Fruit fly (Drosophila melanogaster) whole organism, embryonic: ENCODE results near the gene AP-1-2beta.
A peak's percentile ranks its signal among the peaks of the same experiment; 100 is the strongest.

Source experiments
- Adf1 ChIP-seq: fragments of 200-800 bp; sonication (Bioruptor generic); IDR thresholded peaks from 2 replicates; pipeline ENCODE4 v1.3.6; 2022; ENCODE audit warnings: missing biosample characterization, missing genetic modification characterization
- Aef1 ChIP-seq: fragments of 200-800 bp; sonication (Bioruptor generic); IDR thresholded peaks from 3 replicates; pipeline ENCODE4 v1.3.6; 2022; ENCODE audit warnings: missing biosample characterization, missing genetic modification characterization
- CG10366 ChIP-seq: fragments of 200-800 bp; sonication (Bioruptor generic); IDR thresholded peaks from 2 replicates; pipeline ENCODE4 v1.3.6; 2022; ENCODE audit warnings: missing biosample characterization, missing genetic modification characterization
- CG10543 ChIP-seq: fragments of 200-800 bp; sonication (Bioruptor generic); optimal IDR thresholded peaks from 3 replicates; lab custom pipeline; 2017; ENCODE audit warnings: missing biosample characterization, mild to moderate bottlenecking, missing genetic modification characterization, moderate library complexity
- CG11723 ChIP-seq: fragments of 200-800 bp; sonication (Bioruptor generic); optimal IDR thresholded peaks from 2 replicates; lab custom pipeline; 2017; ENCODE audit warnings: missing biosample characterization, mild to moderate bottlenecking, missing genetic modification characterization
- CG12155 ChIP-seq: fragments of 200-800 bp; sonication (Bioruptor generic); optimal IDR thresholded peaks from 3 replicates; lab custom pipeline; 2016; ENCODE audit warnings: missing biosample characterization, missing genetic modification characterization
- CG12769 ChIP-seq: fragments of 200-800 bp; sonication (Bioruptor generic); optimal IDR thresholded peaks from 2 replicates; lab custom pipeline; 2019; ENCODE audit warnings: missing biosample characterization, mild to moderate bottlenecking, missing genetic modification characterization, moderate library complexity
- CG13894 ChIP-seq: fragments of 200-800 bp; sonication (Bioruptor generic); optimal IDR thresholded peaks from 3 replicates; lab custom pipeline; 2018; ENCODE audit warnings: missing biosample characterization, mild to moderate bottlenecking, missing genetic modification characterization, moderate library complexity
- CG14710 ChIP-seq: fragments of 200-800 bp; sonication (Bioruptor generic); optimal IDR thresholded peaks from 3 replicates; lab custom pipeline; 2019; ENCODE audit warnings: missing biosample characterization, mild to moderate bottlenecking, missing genetic modification characterization, moderate library complexity
- CG15011 ChIP-seq: fragments of 200-800 bp; sonication (Bioruptor generic); optimal IDR thresholded peaks from 3 replicates; lab custom pipeline; 2018; ENCODE audit warnings: missing biosample characterization, mild to moderate bottlenecking, missing genetic modification characterization
- CG18262 ChIP-seq: fragments of 200-800 bp; optimal IDR thresholded peaks from 3 replicates; lab custom pipeline; 2019; ENCODE audit warnings: missing biosample characterization, mild to moderate bottlenecking, missing genetic modification characterization, moderate library complexity
- CG18599 ChIP-seq: fragments of 200-800 bp; sonication (Bioruptor generic); optimal IDR thresholded peaks from 3 replicates; lab custom pipeline; 2017; ENCODE audit warnings: missing biosample characterization, missing genetic modification characterization, mild to moderate bottlenecking, moderate library complexity, missing genetic modification reagents
- CG2712 ChIP-seq: fragments of 200-800 bp; optimal IDR thresholded peaks from 3 replicates; lab custom pipeline; 2019; ENCODE audit warnings: missing biosample characterization, mild to moderate bottlenecking, missing genetic modification characterization, moderate library complexity
- CG30403 ChIP-seq: fragments of 200-800 bp; sonication (Bioruptor generic); optimal IDR thresholded peaks from 3 replicates; lab custom pipeline; 2016; ENCODE audit warnings: missing biosample characterization, missing genetic modification characterization
- CG32767 ChIP-seq: fragments of 200-800 bp; sonication (Bioruptor generic); IDR thresholded peaks from 2 replicates; pipeline ENCODE4 v1.3.6; 2022; ENCODE audit warnings: missing biosample characterization, missing genetic modification characterization
- CG5180 ChIP-seq: fragments of 200-800 bp; sonication (Bioruptor generic); optimal IDR thresholded peaks from 3 replicates; lab custom pipeline; 2017; ENCODE audit warnings: missing biosample characterization, missing genetic modification characterization, mild to moderate bottlenecking, moderate library complexity, missing genetic modification reagents
- CG7372 ChIP-seq: fragments of 200-800 bp; sonication (Bioruptor generic); IDR thresholded peaks from 2 replicates; pipeline ENCODE4 v1.3.6; 2022; ENCODE audit warnings: missing biosample characterization, missing genetic modification characterization
- CG8478 ChIP-seq: fragments of >200 bp; optimal IDR thresholded peaks from 2 replicates; lab custom pipeline; 2018
- CG9437 ChIP-seq: fragments of 200-800 bp; sonication (Bioruptor generic); optimal IDR thresholded peaks from 2 replicates; lab custom pipeline; 2018; ENCODE audit warnings: missing biosample characterization, mild to moderate bottlenecking, missing genetic modification characterization
- CG9817 ChIP-seq: fragments of 200-800 bp; sonication (Bioruptor generic); optimal IDR thresholded peaks from 2 replicates; lab custom pipeline; 2018; ENCODE audit warnings: missing biosample characterization, mild to moderate bottlenecking, missing genetic modification characterization, moderate library complexity
- Deaf1 ChIP-seq: fragments of 200-800 bp; optimal IDR thresholded peaks from 3 replicates; lab custom pipeline; 2019; ENCODE audit warnings: missing biosample characterization, mild to moderate bottlenecking, missing genetic modification characterization, moderate library complexity
- Dek ChIP-seq: fragments of 200-800 bp; sonication (Bioruptor generic); optimal IDR thresholded peaks from 3 replicates; lab custom pipeline; 2019; ENCODE audit warnings: missing biosample characterization, mild to moderate bottlenecking, missing genetic modification characterization, moderate library complexity
- Dfd ChIP-seq, 2 experiments: fragments of >200 bp; optimal IDR thresholded peaks; 2 replicates each; lab custom pipeline; 2017; ENCODE audit warnings: missing biosample characterization in 2 of 2, missing genetic modification characterization in 2 of 2
- Dref ChIP-seq: fragments of 200-800 bp; sonication (Bioruptor generic); IDR thresholded peaks from 2 replicates; pipeline ENCODE4 v1.3.6; 2022; ENCODE audit warnings: missing biosample characterization, missing genetic modification characterization
- H15 ChIP-seq: fragments of 200-800 bp; sonication (Bioruptor generic); IDR thresholded peaks from 3 replicates; pipeline ENCODE4 v1.3.6; 2022; ENCODE audit warnings: missing biosample characterization, missing genetic modification characterization
- HLH54F ChIP-seq: fragments of 200-800 bp; sonication (Bioruptor generic); optimal IDR thresholded peaks from 3 replicates; lab custom pipeline; 2016; ENCODE audit warnings: missing biosample characterization, missing genetic modification characterization
- Hr39 ChIP-seq: fragments of >200 bp; optimal IDR thresholded peaks from 2 replicates; lab custom pipeline; 2017
- Med ChIP-seq: fragments of 200-800 bp; sonication (Bioruptor generic); peaks from one replicate; lab custom pipeline; 2016; ENCODE audit warnings: missing biosample characterization, missing genetic modification characterization, mild to moderate bottlenecking, inconsistent platforms, moderate library complexity
- Rx ChIP-seq: fragments of 200-800 bp; sonication (Bioruptor generic); IDR thresholded peaks from 2 replicates; pipeline ENCODE4 v1.3.6; 2022; ENCODE audit warnings: missing biosample characterization, missing genetic modification characterization
- Trl ChIP-seq, 3 experiments: fragments of >200 bp in 2 of 3; fragments of 200-800 bp in 1 of 3; sonication (Bioruptor generic) in 1 of 3; optimal IDR thresholded peaks; 2 replicates in 1 of 3; 3 replicates in 2 of 3; lab custom pipeline; 2016 to 2017; ENCODE audit warnings: missing biosample characterization in 1 of 3, missing genetic modification characterization in 1 of 3
- abd-A ChIP-seq: fragments of 200-800 bp; sonication (Bioruptor generic); optimal IDR thresholded peaks from 3 replicates; lab custom pipeline; 2019; ENCODE audit warnings: missing biosample characterization, mild to moderate bottlenecking, missing genetic modification characterization, moderate library complexity
- cad ChIP-seq: fragments of >200 bp; optimal IDR thresholded peaks from 2 replicates; lab custom pipeline; 2017; ENCODE audit warnings: missing biosample characterization, missing genetic modification characterization
- cg ChIP-seq: fragments of 200-800 bp; sonication (Bioruptor generic); optimal IDR thresholded peaks from 3 replicates; lab custom pipeline; 2019; ENCODE audit warnings: missing biosample characterization, mild to moderate bottlenecking, missing genetic modification characterization, moderate library complexity
- chinmo ChIP-seq: fragments of 200-800 bp; sonication (Bioruptor generic); IDR thresholded peaks from 4 replicates; pipeline ENCODE4 v1.3.6; 2022; ENCODE audit warnings: missing biosample characterization, missing genetic modification characterization; ENCODE audit not compliant: partially characterized antibody
- crol ChIP-seq: fragments of 200-800 bp; sonication (Bioruptor generic); IDR thresholded peaks from 2 replicates; pipeline ENCODE4 v1.3.6; 2022; ENCODE audit warnings: missing biosample characterization, missing genetic modification characterization
- dmrt11E ChIP-seq: fragments of 200-800 bp; sonication (Bioruptor generic); optimal IDR thresholded peaks from 3 replicates; lab custom pipeline; 2018; ENCODE audit warnings: missing biosample characterization, mild to moderate bottlenecking, missing genetic modification characterization, moderate library complexity
- ems ChIP-seq: fragments of 200-800 bp; sonication (Bioruptor generic); optimal IDR thresholded peaks from 3 replicates; lab custom pipeline; 2016; ENCODE audit warnings: missing biosample characterization, missing genetic modification characterization
- gfzf ChIP-seq: fragments of 200-800 bp; sonication (Bioruptor generic); optimal IDR thresholded peaks from 2 replicates; lab custom pipeline; 2016; ENCODE audit warnings: missing biosample characterization, mild to moderate bottlenecking, missing genetic modification characterization, moderate library complexity
- grau ChIP-seq: fragments of 200-800 bp; optimal IDR thresholded peaks from 3 replicates; lab custom pipeline; 2019; ENCODE audit warnings: missing biosample characterization, mild to moderate bottlenecking, missing genetic modification characterization, moderate library complexity
- lola ChIP-seq, 3 experiments: fragments of >200 bp in 2 of 3; fragments of 200-800 bp in 1 of 3; sonication (Bioruptor generic) in 1 of 3; optimal IDR thresholded peaks; 2 replicates each; lab custom pipeline; 2017 to 2019; ENCODE audit warnings: missing biosample characterization in 3 of 3, missing genetic modification characterization in 3 of 3, mild to moderate bottlenecking in 1 of 3, moderate library complexity in 1 of 3
- pfk ChIP-seq: fragments of 200-800 bp; sonication (Bioruptor generic); optimal IDR thresholded peaks from 2 replicates; lab custom pipeline; 2018; ENCODE audit warnings: missing biosample characterization, mild to moderate bottlenecking, missing genetic modification characterization, moderate library complexity
- sens ChIP-seq: fragments of 200-800 bp; sonication (Bioruptor generic); peaks from one replicate; lab custom pipeline; 2016; ENCODE audit warnings: missing biosample characterization, missing genetic modification characterization
- stwl ChIP-seq: fragments of 200-800 bp; sonication (Bioruptor generic); optimal IDR thresholded peaks from 3 replicates; lab custom pipeline; 2018; ENCODE audit warnings: missing biosample characterization, mild to moderate bottlenecking, missing genetic modification characterization, moderate library complexity
- twi ChIP-seq: fragments of 200-800 bp; optimal IDR thresholded peaks from 2 replicates; lab custom pipeline; 2019; ENCODE audit warnings: missing biosample characterization, mild to moderate bottlenecking, missing genetic modification characterization, moderate library complexity
- zf30C ChIP-seq: fragments of 200-800 bp; sonication (Bioruptor generic); optimal IDR thresholded peaks from 3 replicates; lab custom pipeline; 2018; ENCODE audit warnings: missing biosample characterization, mild to moderate bottlenecking, missing genetic modification characterization

The AP-1-2beta gene

dm6 chrX:19712898-19713627, 17.7 kb upstream of the AP-1-2beta start, which contains the start of gene meso18E:
Gene meso18E (minus strand): TSS chrX:19713045.
- TF ChIP-seq cg (GFP tag; lab: Kevin White, UChicago) (peak; percentile 85), cad (GFP tag; lab: Kevin White, UChicago) (no peak), Hr39 (lab: Kevin White, UChicago) (peak; percentile 97), twi (tag; lab: Kevin White, UChicago) (peak; percentile 91), CG10543 (GFP tag; lab: Kevin White, UChicago) (peak; percentile 69), CG8478 (lab: Kevin White, UChicago) (peak; percentile 68), Adf1 (peak; percentile 65), pfk (GFP tag; lab: Kevin White, UChicago) (peak; percentile 53), Rx (GFP tag; lab: Robert Waterston, UW) (no peak), CG12155 (GFP tag; lab: Kevin White, UChicago) (no peak), Deaf1 (peak; percentile 95), chinmo (GFP tag; lab: Robert Waterston, UW) (0 out of 4 replicates have a peak, but pooled peaks have one; percentile 7), CG12769 (tag; lab: Kevin White, UChicago) (peak; percentile 86), CG32767 (GFP tag; lab: Robert Waterston, UW) (peak; percentile 19; the same call in 1 of the 2 replicates), H15 (no peak), Dfd (GFP tag; optimal IDR thresholded peaks at IDR 0.05; lab: Kevin White, UChicago) (peak in 1 of 2 experiments; percentile 1), CG5180 (GFP tag; lab: Kevin White, UChicago) (peak; percentile 18), crol (GFP tag; lab: Robert Waterston, UW) (peak; percentile 91), Trl (optimal IDR thresholded peaks at IDR 0.05; lab: Kevin White, UChicago) (peak in 1 of 2 experiments; percentile 48), Trl (GFP tag; optimal IDR thresholded peaks at IDR 0.05; lab: Kevin White, UChicago) (no peak)

dm6 chrX:19714816-19715215, 16.0 kb upstream of the AP-1-2beta start:
- TF ChIP-seq grau (tag; lab: Kevin White, UChicago) (peak; percentile 70), CG2712 (tag; lab: Kevin White, UChicago) (no peak), CG12769 (tag; lab: Kevin White, UChicago) (peak; percentile 39), CG10366 (GFP tag; lab: Robert Waterston, UW) (no peak), gfzf (GFP tag; lab: Kevin White, UChicago) (no peak), CG18599 (no peak), Med (peak; percentile 52), HLH54F (GFP tag; lab: Kevin White, UChicago) (no peak), CG30403 (no peak), Deaf1 (peak; percentile 77), abd-A (tag; lab: Kevin White, UChicago) (no peak), Dref (no peak), CG10543 (GFP tag; lab: Kevin White, UChicago) (peak; percentile 12)

- TF ChIP-seq CG9437 (GFP tag; lab: Kevin White, UChicago) = no peak
- peak; percentile 71 for TF ChIP-seq zf30C
- peak; percentile 42 for TF ChIP-seq CG18262 (tag; lab: Kevin White, UChicago)
- no peak for TF ChIP-seq Dek
- no peak for TF ChIP-seq CG11723
- TF ChIP-seq CG7372 (GFP tag; lab: Robert Waterston, UW) = no peak
- peak in 1 of 3 experiments; percentile 44 for TF ChIP-seq lola (GFP tag; optimal IDR thresholded peaks at IDR 0.05; lab: Kevin White, UChicago)
- TF ChIP-seq ems (GFP tag; lab: Kevin White, UChicago) = no peak
- peak; percentile 39 for TF ChIP-seq dmrt11E (tag; lab: Kevin White, UChicago)
- TF ChIP-seq twi (tag; lab: Kevin White, UChicago) = peak; percentile 92
- peak; percentile 81 for TF ChIP-seq sens (GFP tag; lab: Kevin White, UChicago)
- TF ChIP-seq CG14710 (tag; lab: Kevin White, UChicago) = peak; percentile 4
- no peak for TF ChIP-seq CG12769 (tag; lab: Kevin White, UChicago)
- no peak for TF ChIP-seq CG13894 (tag; lab: Kevin White, UChicago)
- TF ChIP-seq CG15011 (GFP tag; lab: Kevin White, UChicago) = no peak
- no peak for TF ChIP-seq CG9817 (tag; lab: Kevin White, UChicago)
- no peak for TF ChIP-seq Aef1 (GFP tag; lab: Robert Waterston, UW)
- no peak for TF ChIP-seq stwl (tag; lab: Kevin White, UChicago)
Measured at dm6 chrX:19716325-19716917, 14.4 kb upstream of the AP-1-2beta start.
